Fruit fly (Drosophila melanogaster) S2 (cell line): ENCODE measurements around the gene Acam.

Experiments used
- CG8478 ChIP-seq: fragments of >200 bp; optimal IDR thresholded peaks from 2 replicates; lab custom pipeline; 2018
- CTCF ChIP-seq, 2 experiments: fragments of >200 bp; optimal IDR thresholded peaks; 2 replicates each; lab custom pipeline; 2018

DNA sequence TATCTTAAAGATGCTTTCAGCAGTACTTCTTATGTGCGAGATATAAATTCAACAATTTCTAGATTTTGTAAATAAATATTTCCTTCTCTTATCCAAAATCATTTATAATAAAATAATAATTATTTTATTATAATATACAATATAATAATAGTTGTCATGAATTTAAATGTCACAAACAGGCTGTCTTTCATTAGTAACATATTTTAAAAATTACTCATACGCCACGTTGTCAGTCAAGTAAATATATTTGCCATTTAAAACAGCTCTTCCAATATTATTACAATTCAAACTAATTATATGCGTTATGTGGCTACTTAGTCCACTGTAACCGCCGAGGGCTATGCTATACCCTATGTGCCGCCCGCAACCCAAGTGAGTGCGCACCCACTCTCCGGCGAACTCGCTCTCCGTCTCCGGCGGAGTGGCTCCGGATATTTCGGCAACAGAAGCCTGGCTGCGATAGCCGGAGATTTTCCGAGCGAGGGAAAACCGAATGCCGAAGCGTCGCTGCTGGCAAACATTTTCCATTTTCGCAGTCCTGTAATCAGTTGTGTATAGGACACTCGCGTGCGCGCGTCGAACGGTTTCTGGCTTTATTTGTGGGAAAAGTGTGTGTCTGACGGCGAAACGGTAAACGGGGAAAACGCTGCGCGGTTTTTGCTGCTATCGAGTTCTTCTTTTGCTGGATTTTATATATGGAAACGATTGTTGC lies 44.0 kb downstream of the Acam start, which contains the start of gene CG5890:
- no peak for TF ChIP-seq CTCF (optimal IDR thresholded peaks at IDR 0.05; lab: Kevin White, UChicago)
- no peak for TF ChIP-seq CG8478 (lab: Kevin White, UChicago)
